Fruit fly (Drosophila melanogaster) whole organism, embryonic: Measurements from ENCODE around the gene CG13829.

Experiments used
- CG10431 ChIP-seq: fragments of 200-800 bp; sonication (Bioruptor generic); optimal IDR thresholded peaks from 3 replicates; lab custom pipeline; 2018; ENCODE audit warnings: missing biosample characterization, mild to moderate bottlenecking, missing genetic modification characterization
- CG10543 ChIP-seq: fragments of 200-800 bp; sonication (Bioruptor generic); optimal IDR thresholded peaks from 3 replicates; lab custom pipeline; 2017; ENCODE audit warnings: missing biosample characterization, mild to moderate bottlenecking, missing genetic modification characterization, moderate library complexity
- CG10565 ChIP-seq: fragments of 200-800 bp; sonication (Bioruptor generic); optimal IDR thresholded peaks from 3 replicates; lab custom pipeline; 2016; ENCODE audit warnings: missing biosample characterization, mild to moderate bottlenecking, missing genetic modification characterization
- CG10979 ChIP-seq: fragments of 200-800 bp; sonication (Bioruptor generic); optimal IDR thresholded peaks from 2 replicates; lab custom pipeline; 2018; ENCODE audit warnings: missing biosample characterization, mild to moderate bottlenecking, missing genetic modification characterization, moderate library complexity
- CG12219 ChIP-seq: fragments of 200-800 bp; sonication (Bioruptor generic); optimal IDR thresholded peaks from 3 replicates; lab custom pipeline; 2018; ENCODE audit warnings: missing biosample characterization, mild to moderate bottlenecking, missing genetic modification characterization
- CG12659 ChIP-seq: fragments of 200-800 bp; sonication (Bioruptor generic); optimal IDR thresholded peaks from 3 replicates; lab custom pipeline; 2017; ENCODE audit warnings: mild to moderate bottlenecking, missing biosample characterization, missing genetic modification reagents, missing genetic modification characterization
- CG13424 ChIP-seq: fragments of 200-800 bp; sonication (Bioruptor generic); optimal IDR thresholded peaks from 2 replicates; lab custom pipeline; 2019; ENCODE audit warnings: missing biosample characterization, mild to moderate bottlenecking, missing genetic modification characterization, moderate library complexity
- CG17359 ChIP-seq: fragments of 200-800 bp; sonication (Bioruptor generic); optimal IDR thresholded peaks from 3 replicates; lab custom pipeline; 2018; ENCODE audit warnings: missing biosample characterization, mild to moderate bottlenecking, missing genetic modification characterization, moderate library complexity
- CG17829 ChIP-seq: fragments of 200-800 bp; optimal IDR thresholded peaks from 2 replicates; lab custom pipeline; 2019; ENCODE audit warnings: missing biosample characterization, mild to moderate bottlenecking, missing genetic modification characterization, moderate library complexity
- CG18262 ChIP-seq: fragments of 200-800 bp; optimal IDR thresholded peaks from 3 replicates; lab custom pipeline; 2019; ENCODE audit warnings: missing biosample characterization, mild to moderate bottlenecking, missing genetic modification characterization, moderate library complexity
- CG18599 ChIP-seq: fragments of 200-800 bp; sonication (Bioruptor generic); optimal IDR thresholded peaks from 3 replicates; lab custom pipeline; 2017; ENCODE audit warnings: missing biosample characterization, missing genetic modification characterization, mild to moderate bottlenecking, moderate library complexity, missing genetic modification reagents
- CG2889 ChIP-seq: fragments of 200-800 bp; sonication (Bioruptor generic); IDR thresholded peaks from 3 replicates; pipeline ENCODE4 v1.3.6; 2022; ENCODE audit warnings: missing biosample characterization, missing genetic modification characterization
- CG30403 ChIP-seq: fragments of 200-800 bp; sonication (Bioruptor generic); optimal IDR thresholded peaks from 3 replicates; lab custom pipeline; 2016; ENCODE audit warnings: missing biosample characterization, missing genetic modification characterization
- CG3281 ChIP-seq: fragments of 200-800 bp; sonication (Bioruptor generic); optimal IDR thresholded peaks from 3 replicates; lab custom pipeline; 2017; ENCODE audit warnings: missing biosample characterization, mild to moderate bottlenecking, missing genetic modification characterization
- CG4404 ChIP-seq: fragments of 200-800 bp; sonication (Bioruptor generic); IDR thresholded peaks from 2 replicates; pipeline ENCODE4 v1.3.6; 2022; ENCODE audit warnings: missing biosample characterization, missing genetic modification characterization
- CG4730 ChIP-seq: fragments of 200-800 bp; sonication (Bioruptor generic); IDR thresholded peaks from 2 replicates; pipeline ENCODE4 v1.3.6; 2022; ENCODE audit warnings: missing biosample characterization, missing genetic modification characterization
- CG4854 ChIP-seq: fragments of 200-800 bp; sonication (Bioruptor generic); optimal IDR thresholded peaks from 2 replicates; lab custom pipeline; 2016; ENCODE audit warnings: missing biosample characterization, missing genetic modification characterization, inconsistent platforms
- CG5180 ChIP-seq: fragments of 200-800 bp; sonication (Bioruptor generic); optimal IDR thresholded peaks from 3 replicates; lab custom pipeline; 2017; ENCODE audit warnings: missing biosample characterization, missing genetic modification characterization, mild to moderate bottlenecking, moderate library complexity, missing genetic modification reagents
- CG6765 ChIP-seq: fragments of 200-800 bp; sonication (Bioruptor generic); optimal IDR thresholded peaks from 3 replicates; lab custom pipeline; 2017; ENCODE audit warnings: missing biosample characterization, mild to moderate bottlenecking, missing genetic modification characterization
- CG7786 ChIP-seq: fragments of 200-800 bp; sonication (Bioruptor generic); optimal IDR thresholded peaks from 2 replicates; lab custom pipeline; 2016; ENCODE audit warnings: missing biosample characterization, missing genetic modification characterization
- CG9609 ChIP-seq: fragments of 200-800 bp; sonication (Bioruptor generic); optimal IDR thresholded peaks from 3 replicates; lab custom pipeline; 2016; ENCODE audit warnings: missing biosample characterization, missing genetic modification characterization
- CTCF ChIP-seq: fragments of 200-800 bp; sonication (Bioruptor generic); optimal IDR thresholded peaks from 2 replicates; lab custom pipeline; 2017; ENCODE audit warnings: missing biosample characterization, mild to moderate bottlenecking, missing genetic modification characterization, moderate library complexity
- Camta ChIP-seq: fragments of 200-800 bp; sonication (Bioruptor generic); optimal IDR thresholded peaks from 2 replicates; lab custom pipeline; 2016; ENCODE audit warnings: missing biosample characterization, missing genetic modification characterization
- Dad ChIP-seq: fragments of 200-800 bp; sonication (Bioruptor generic); optimal IDR thresholded peaks from 3 replicates; lab custom pipeline; 2016; ENCODE audit warnings: missing biosample characterization, missing genetic modification characterization
- Dek ChIP-seq: fragments of 200-800 bp; sonication (Bioruptor generic); optimal IDR thresholded peaks from 3 replicates; lab custom pipeline; 2019; ENCODE audit warnings: missing biosample characterization, mild to moderate bottlenecking, missing genetic modification characterization, moderate library complexity
- Dref ChIP-seq: fragments of 200-800 bp; sonication (Bioruptor generic); IDR thresholded peaks from 2 replicates; pipeline ENCODE4 v1.3.6; 2022; ENCODE audit warnings: missing biosample characterization, missing genetic modification characterization
- E2f2 ChIP-seq: fragments of 200-800 bp; sonication (Bioruptor generic); IDR thresholded peaks from 2 replicates; pipeline ENCODE4 v1.3.6; 2022; ENCODE audit warnings: missing biosample characterization, missing genetic modification characterization
- Elba2 ChIP-seq: fragments of 200-800 bp; sonication (Bioruptor generic); optimal IDR thresholded peaks from 3 replicates; lab custom pipeline; 2016; ENCODE audit warnings: missing biosample characterization, missing genetic modification characterization
- H2.0 ChIP-seq: fragments of 200-800 bp; sonication (Bioruptor generic); IDR thresholded peaks from 2 replicates; pipeline ENCODE4 v1.3.6; 2022; ENCODE audit warnings: missing biosample characterization, missing genetic modification characterization
- Hr39 ChIP-seq: fragments of >200 bp; optimal IDR thresholded peaks from 2 replicates; lab custom pipeline; 2017
- Meics ChIP-seq: fragments of 200-800 bp; sonication (Bioruptor generic); optimal IDR thresholded peaks from 2 replicates; lab custom pipeline; 2017; ENCODE audit warnings: missing biosample characterization, mild to moderate bottlenecking, missing genetic modification characterization
- Nf-YC ChIP-seq: fragments of 200-800 bp; optimal IDR thresholded peaks from 3 replicates; lab custom pipeline; 2019; ENCODE audit warnings: missing biosample characterization, mild to moderate bottlenecking, missing genetic modification characterization, moderate library complexity
- Optix ChIP-seq: fragments of 200-800 bp; sonication (Bioruptor generic); IDR thresholded peaks from 3 replicates; pipeline ENCODE4 v1.3.6; 2022; ENCODE audit warnings: missing biosample characterization, missing genetic modification characterization
- Ravus ChIP-seq: fragments of 200-800 bp; sonication (Bioruptor generic); IDR thresholded peaks from 2 replicates; pipeline ENCODE4 v1.3.6; 2022; ENCODE audit warnings: missing biosample characterization, missing genetic modification characterization
- Rfx ChIP-seq: fragments of 200-800 bp; sonication (Bioruptor generic); IDR thresholded peaks from 2 replicates; pipeline ENCODE4 v1.3.6; 2022; ENCODE audit warnings: missing biosample characterization, missing genetic modification characterization
- Rx ChIP-seq: fragments of 200-800 bp; sonication (Bioruptor generic); IDR thresholded peaks from 2 replicates; pipeline ENCODE4 v1.3.6; 2022; ENCODE audit warnings: missing biosample characterization, missing genetic modification characterization
- Sox102F ChIP-seq: fragments of 200-800 bp; sonication (Bioruptor generic); optimal IDR thresholded peaks from 2 replicates; lab custom pipeline; 2018; ENCODE audit warnings: missing biosample characterization, mild to moderate bottlenecking, missing genetic modification characterization, moderate library complexity
- Tbp ChIP-seq: fragments of >200 bp; optimal IDR thresholded peaks from 2 replicates; lab custom pipeline; 2018; ENCODE audit warnings: missing biosample characterization, missing genetic modification characterization
- bbx ChIP-seq: fragments of 200-800 bp; sonication (Bioruptor generic); IDR thresholded peaks from 2 replicates; pipeline ENCODE4 v1.3.6; 2022; ENCODE audit warnings: missing biosample characterization, missing genetic modification characterization; ENCODE audit not compliant: partially characterized antibody
- ci ChIP-seq: fragments of 200-800 bp; sonication (Bioruptor generic); IDR thresholded peaks from 3 replicates; pipeline ENCODE4 v1.3.6; 2022; ENCODE audit warnings: missing biosample characterization, missing genetic modification characterization
- corto ChIP-seq: fragments of 200-800 bp; sonication (Bioruptor generic); optimal IDR thresholded peaks from 2 replicates; lab custom pipeline; 2016; ENCODE audit warnings: missing biosample characterization, mild to moderate bottlenecking, missing genetic modification characterization, moderate library complexity
- dpn ChIP-seq, 2 experiments: fragments of 200-800 bp; sonication (Bioruptor generic); optimal IDR thresholded peaks; 3 replicates each; lab custom pipeline; 2016; ENCODE audit warnings: missing biosample characterization in 2 of 2, missing genetic modification characterization in 2 of 2
- ems ChIP-seq: fragments of 200-800 bp; sonication (Bioruptor generic); optimal IDR thresholded peaks from 3 replicates; lab custom pipeline; 2016; ENCODE audit warnings: missing biosample characterization, missing genetic modification characterization
- esg ChIP-seq: fragments of 200-800 bp; sonication (Bioruptor generic); conservative IDR thresholded peaks from 2 replicates; pipeline ENCODE4 v1.3.6; 2022; ENCODE audit warnings: missing biosample characterization, missing genetic modification characterization
- h ChIP-seq: fragments of >200 bp; optimal IDR thresholded peaks from 2 replicates; lab custom pipeline; 2017
- jumu ChIP-seq: fragments of 200-800 bp; sonication (Bioruptor generic); optimal IDR thresholded peaks from 3 replicates; lab custom pipeline; 2016; ENCODE audit warnings: missing biosample characterization, missing genetic modification characterization
- lab ChIP-seq: fragments of 200-800 bp; sonication (Bioruptor generic); optimal IDR thresholded peaks from 3 replicates; lab custom pipeline; 2017; ENCODE audit warnings: missing biosample characterization, missing genetic modification characterization, mild to moderate bottlenecking, moderate library complexity, missing genetic modification reagents
- sna ChIP-seq: fragments of 200-800 bp; sonication (Bioruptor generic); IDR thresholded peaks from 2 replicates; pipeline ENCODE4 v1.3.6; 2022; ENCODE audit warnings: missing biosample characterization, missing genetic modification characterization; ENCODE audit not compliant: partially characterized antibody
- tap ChIP-seq: fragments of 200-800 bp; optimal IDR thresholded peaks from 3 replicates; lab custom pipeline; 2019; ENCODE audit warnings: missing biosample characterization, mild to moderate bottlenecking, missing genetic modification characterization, moderate library complexity
- tup ChIP-seq: fragments of 200-800 bp; sonication (Bioruptor generic); optimal IDR thresholded peaks from 2 replicates; lab custom pipeline; 2016; ENCODE audit warnings: missing biosample characterization, mild to moderate bottlenecking, missing genetic modification characterization, moderate library complexity
- vfl ChIP-seq: fragments of 200-800 bp; sonication (Bioruptor generic); optimal IDR thresholded peaks from 2 replicates; lab custom pipeline; 2016; ENCODE audit warnings: missing biosample characterization, missing genetic modification characterization
- wor ChIP-seq: fragments of 200-800 bp; sonication (Bioruptor generic); IDR thresholded peaks from 2 replicates; pipeline ENCODE4 v1.3.6; 2022; ENCODE audit warnings: missing biosample characterization, missing genetic modification characterization

The CG13829 gene

DNA sequence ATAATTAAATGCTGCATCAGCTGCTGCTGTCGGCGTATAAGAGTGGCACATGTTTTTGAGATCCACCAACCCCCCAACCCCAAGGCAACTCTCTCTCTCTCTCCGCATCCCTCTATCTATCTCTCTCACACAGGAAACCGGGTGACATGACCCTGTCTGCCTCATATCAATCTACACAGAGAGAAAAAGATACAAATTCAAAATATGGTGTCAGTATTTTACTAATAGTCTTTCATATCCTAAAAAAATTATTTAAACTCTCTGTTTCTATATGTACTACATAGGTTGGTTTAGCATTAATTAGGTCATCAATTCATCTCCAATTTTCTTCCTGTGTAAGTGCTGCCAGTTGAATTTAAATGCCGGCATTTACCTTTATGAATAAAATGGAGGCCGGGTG, 14.2 kb upstream of the CG13829 start (continued):
- TF ChIP-seq CG18599 (GFP tag; lab: Kevin White, UChicago) (peak; percentile 80), Optix (GFP tag; lab: Robert Waterston, UW) (peak; percentile 48; the same call in 1 of the 3 replicates), corto (peak; percentile 88), CG10565 (GFP tag; lab: Kevin White, UChicago) (peak; percentile 56), bbx (GFP tag; lab: Robert Waterston, UW) (no peak), h (no peak), tap (tag; lab: Kevin White, UChicago) (peak; percentile 95), Meics (GFP tag; lab: Kevin White, UChicago) (peak; percentile 66), CG10979 (peak; percentile 94), sna (no peak), ems (GFP tag; lab: Kevin White, UChicago) (peak; percentile 88), CG30403 (GFP tag; lab: Kevin White, UChicago) (peak; percentile 92), jumu (peak; percentile 88), Dek (peak; percentile 78), CG18262 (peak; percentile 93), CG4854 (peak; percentile 84), Tbp (GFP tag; lab: Kevin White, UChicago) (no peak), CG17829 (tag; lab: Kevin White, UChicago) (peak; percentile 95), CG4404 (GFP tag; lab: Robert Waterston, UW) (peak; percentile 67), CG9609 (GFP tag; lab: Kevin White, UChicago) (peak; percentile 86), CG12659 (GFP tag; lab: Kevin White, UChicago) (peak; percentile 81), CG5180 (GFP tag; lab: Kevin White, UChicago) (peak; percentile 77), CG10543 (GFP tag; lab: Kevin White, UChicago) (no peak), Nf-YC (tag; lab: Kevin White, UChicago) (peak; percentile 50), CG6765 (GFP tag; lab: Kevin White, UChicago) (peak; percentile 63), E2f2 (GFP tag; lab: Robert Waterston, UW) (peak; percentile 68; the same call in 1 of the 2 replicates), CTCF (GFP tag; lab: Kevin White, UChicago) (peak; percentile 34), Sox102F (GFP tag; lab: Kevin White, UChicago) (peak; percentile 97), Dad (GFP tag; lab: Kevin White, UChicago) (peak; percentile 74), CG12219 (GFP tag; lab: Kevin White, UChicago) (peak; percentile 92), lab (GFP tag; lab: Kevin White, UChicago) (peak; percentile 92), CG17359 (tag; lab: Kevin White, UChicago) (peak; percentile 95), Rx (GFP tag; lab: Robert Waterston, UW) (peak; percentile 76), Ravus (peak; percentile 74), CG3281 (peak; percentile 73), CG4730 (GFP tag; lab: Robert Waterston, UW) (peak; percentile 87), H2.0 (peak; percentile 90), Elba2 (GFP tag; lab: Kevin White, UChicago) (peak; percentile 21), esg (GFP tag; lab: Robert Waterston, UW) (peak; percentile 84), Rfx (GFP tag; lab: Robert Waterston, UW) (peak; percentile 87), CG13424 (tag; lab: Kevin White, UChicago) (peak; percentile 92), CG10431 (peak; percentile 52), ci (peak; percentile 96), CG2889 (peak; percentile 79), wor (GFP tag; lab: Robert Waterston, UW) (peak; percentile 90), Hr39 (lab: Kevin White, UChicago) (no peak), Dref (GFP tag; lab: Robert Waterston, UW) (no peak), CG7786 (peak; percentile 86), dpn (GFP tag; optimal IDR thresholded peaks at IDR 0.05; lab: Kevin White, UChicago) (peak; percentile 92 to 93), tup (GFP tag; lab: Kevin White, UChicago) (peak; percentile 17), vfl (GFP tag; lab: Kevin White, UChicago) (peak; percentile 6), Camta (GFP tag; lab: Kevin White, UChicago) (peak; percentile 91)
